Worm (Caenorhabditis elegans): Measurements from ENCODE around the gene mlcd-1.

mlcd-1 gene

ce11 chrIII:4542362-4542931 is 25.5 kb downstream of the mlcd-1 start, which contains the start of the genes mrps-34 and cisd-3.1 (continued):
- TF ChIP-seq ceh-14 (tag; optimal IDR thresholded peaks at IDR 0.05): peak; percentile 71

- TF ChIP-seq unc-86 (tag; optimal IDR thresholded peaks at IDR 0.05) (no peak), elt-2 (tag; optimal IDR thresholded peaks at IDR 0.05) (peak; percentile 30), mec-3 (tag; optimal IDR thresholded peaks at IDR 0.05; ENCODE audit: borderline replicate concordance) (no peak)
Observed at ce11 chrIII:4540604-4541003, 27.3 kb downstream of the mlcd-1 start, which contains the start of gene ugt-62. ugt-62 (minus strand) TSS chrIII:4540623.

ce11 chrIII:4530968-4531367 is 37.0 kb downstream of the mlcd-1 start:
- TF ChIP-seq ets-4 (tag; optimal IDR thresholded peaks at IDR 0.05) (no peak), ceh-31 (tag; optimal IDR thresholded peaks at IDR 0.05) (no peak), ceh-30 (tag; optimal IDR thresholded peaks at IDR 0.05) (no peak), sox-4 (tag; optimal IDR thresholded peaks at IDR 0.05) (no peak), rnt-1 (tag; optimal IDR thresholded peaks at IDR 0.05) (no peak), gmeb-2 (tag; optimal IDR thresholded peaks at IDR 0.05) (no peak), unc-3 (GFP tag; conservative IDR thresholded peaks at IDR 0.05) (no peak), unc-3 (tag; optimal IDR thresholded peaks at IDR 0.05) (no peak), sdc-2 (tag; optimal IDR thresholded peaks at IDR 0.05) (no peak), elt-4 (tag; optimal IDR thresholded peaks at IDR 0.05) (no peak), sox-2 (GFP tag; IDR thresholded peaks at IDR 0.05) (no peak), ceh-24 (tag; optimal IDR thresholded peaks at IDR 0.05) (no peak), fax-1 (tag; optimal IDR thresholded peaks at IDR 0.05) (no peak)

- TF ChIP-seq hlh-6 (tag; optimal IDR thresholded peaks at IDR 0.05) (no peak), ceh-48 (tag; optimal IDR thresholded peaks at IDR 0.05) (no peak), pag-3 (tag; optimal IDR thresholded peaks at IDR 0.05; ENCODE audit: borderline replicate concordance) (no peak), tbx-7 (tag; optimal IDR thresholded peaks at IDR 0.05) (no peak), K09A11.1 (tag; optimal IDR thresholded peaks at IDR 0.05; ENCODE audit: insufficient read depth) (no peak), dmd-4 (tag; optimal IDR thresholded peaks at IDR 0.05; ENCODE audit: borderline replicate concordance) (no peak), ceh-14 (tag; optimal IDR thresholded peaks at IDR 0.05) (no peak), mec-3 (tag; optimal IDR thresholded peaks at IDR 0.05; ENCODE audit: borderline replicate concordance) (no peak)
Observed at ce11 chrIII:4525998-4526397, 41.9 kb downstream of the mlcd-1 start.

- peak; percentile 76 for TF ChIP-seq unc-42 (tag; optimal IDR thresholded peaks at IDR 0.05)
- TF ChIP-seq ttx-3 (tag; optimal IDR thresholded peaks at IDR 0.05): no peak
- no peak for TF ChIP-seq ceh-19 (GFP tag; optimal IDR thresholded peaks at IDR 0.05)
- TF ChIP-seq fax-1 (tag; optimal IDR thresholded peaks at IDR 0.05): no peak
Observed at ce11 chrIII:4524071-4524470, 43.9 kb downstream of the mlcd-1 start.

ce11 chrIII:4523411-4523810 is 44.5 kb downstream of the mlcd-1 start:
- TF ChIP-seq ceh-6 (GFP tag; optimal IDR thresholded peaks at IDR 0.05): no peak
- no peak for TF ChIP-seq elt-4 (tag; optimal IDR thresholded peaks at IDR 0.05)
- TF ChIP-seq unc-55 (GFP tag; optimal IDR thresholded peaks at IDR 0.05): peak; percentile 76
- TF ChIP-seq K09A11.1 (tag; optimal IDR thresholded peaks at IDR 0.05; ENCODE audit: insufficient read depth): no peak

- TF ChIP-seq ama-1 (optimal IDR thresholded peaks at IDR 0.05) (no peak), fkh-10 (GFP tag; optimal IDR thresholded peaks at IDR 0.05) (no peak), elt-2 (tag; optimal IDR thresholded peaks at IDR 0.05) (no peak), ceh-45 (GFP tag; IDR thresholded peaks at IDR 0.05) (no peak), pros-1 (tag; optimal IDR thresholded peaks at IDR 0.05) (no peak), syd-9 (tag; optimal IDR thresholded peaks at IDR 0.05) (no peak), ztf-16 (tag; optimal IDR thresholded peaks at IDR 0.05) (no peak)
Observed at ce11 chrIII:4520057-4520456, 47.9 kb downstream of the mlcd-1 start, which contains the start of gene cdh-4. cdh-4 (plus strand) TSS chrIII:4520357.
